Fruit fly (Drosophila melanogaster) whole organism, prepupa: ENCODE measurements around the gene g.

Source experiments
- Blimp-1 ChIP-seq: fragments of 200-800 bp; sonication (Bioruptor generic); optimal IDR thresholded peaks from 3 replicates; lab custom pipeline; 2017; ENCODE audit warnings: missing biosample characterization, missing genetic modification characterization, mild to moderate bottlenecking, moderate library complexity, missing genetic modification reagents
- CG10669 ChIP-seq: fragments of 200-800 bp; sonication (Bioruptor generic); optimal IDR thresholded peaks from 3 replicates; lab custom pipeline; 2018; ENCODE audit warnings: missing biosample characterization, mild to moderate bottlenecking, missing genetic modification characterization, moderate library complexity
- CG11294 ChIP-seq: fragments of 200-800 bp; sonication (Bioruptor generic); IDR thresholded peaks from 2 replicates; pipeline ENCODE4 v1.3.6; 2022; ENCODE audit warnings: missing biosample characterization, missing genetic modification characterization
- CG11762 ChIP-seq: fragments of 200-800 bp; sonication (Bioruptor generic); optimal IDR thresholded peaks from 3 replicates; lab custom pipeline; 2016; ENCODE audit warnings: missing biosample characterization, missing genetic modification characterization; ENCODE audit not compliant: insufficient read depth
- CG11902 ChIP-seq: fragments of 200-800 bp; sonication (Bioruptor generic); optimal IDR thresholded peaks from 3 replicates; lab custom pipeline; 2016; ENCODE audit warnings: missing biosample characterization, missing genetic modification characterization
- CG1621 ChIP-seq: fragments of 200-800 bp; sonication (Bioruptor generic); optimal IDR thresholded peaks from 3 replicates; lab custom pipeline; 2018; ENCODE audit warnings: missing biosample characterization, mild to moderate bottlenecking, missing genetic modification characterization
- CG16779 ChIP-seq: fragments of 200-800 bp; sonication (Bioruptor generic); optimal IDR thresholded peaks from 3 replicates; lab custom pipeline; 2017; ENCODE audit warnings: missing biosample characterization, mild to moderate bottlenecking, missing genetic modification characterization
- CG3032 ChIP-seq: fragments of 200-800 bp; optimal IDR thresholded peaks from 2 replicates; lab custom pipeline; 2019; ENCODE audit warnings: missing biosample characterization, mild to moderate bottlenecking, missing genetic modification characterization, moderate library complexity
- CG31627 ChIP-seq: fragments of 200-800 bp; sonication (Bioruptor generic); optimal IDR thresholded peaks from 3 replicates; lab custom pipeline; 2016; ENCODE audit warnings: missing biosample characterization, missing genetic modification characterization
- CG32006 ChIP-seq: fragments of 200-800 bp; sonication (Bioruptor generic); optimal IDR thresholded peaks from 3 replicates; lab custom pipeline; 2017; ENCODE audit warnings: missing biosample characterization, mild to moderate bottlenecking, missing genetic modification characterization
- CG34406 ChIP-seq: fragments of 200-800 bp; sonication (Bioruptor generic); optimal IDR thresholded peaks from 3 replicates; lab custom pipeline; 2016; ENCODE audit warnings: missing biosample characterization, missing genetic modification characterization
- CG3919 ChIP-seq: fragments of 200-800 bp; sonication (Bioruptor generic); optimal IDR thresholded peaks from 3 replicates; lab custom pipeline; 2016; ENCODE audit warnings: missing biosample characterization, missing genetic modification characterization
- CG4318 ChIP-seq: fragments of 200-800 bp; sonication (Bioruptor generic); optimal IDR thresholded peaks from 3 replicates; lab custom pipeline; 2017; ENCODE audit warnings: missing biosample characterization, mild to moderate bottlenecking, missing genetic modification characterization
- CG6276 ChIP-seq: fragments of 200-800 bp; sonication (Bioruptor generic); optimal IDR thresholded peaks from 2 replicates; lab custom pipeline; 2017; ENCODE audit warnings: missing biosample characterization, mild to moderate bottlenecking, missing genetic modification characterization
- CG6792 ChIP-seq: fragments of 200-800 bp; sonication (Bioruptor generic); optimal IDR thresholded peaks from 3 replicates; lab custom pipeline; 2016; ENCODE audit warnings: missing biosample characterization, missing genetic modification characterization
- CG6808 ChIP-seq: fragments of 200-800 bp; sonication (Bioruptor generic); optimal IDR thresholded peaks from 3 replicates; lab custom pipeline; 2017; ENCODE audit warnings: missing biosample characterization, missing genetic modification characterization, mild to moderate bottlenecking, moderate library complexity, missing genetic modification reagents
- CG6854 ChIP-seq: fragments of 200-800 bp; sonication (Bioruptor generic); optimal IDR thresholded peaks from 2 replicates; lab custom pipeline; 2017; ENCODE audit warnings: missing biosample characterization, mild to moderate bottlenecking, missing genetic modification characterization
- CG7368 ChIP-seq: fragments of 200-800 bp; sonication (Bioruptor generic); optimal IDR thresholded peaks from 3 replicates; lab custom pipeline; 2016; ENCODE audit warnings: missing biosample characterization, missing genetic modification characterization
- CG8119 ChIP-seq: fragments of 200-800 bp; sonication (Bioruptor generic); IDR thresholded peaks from 3 replicates; pipeline ENCODE4 v1.3.6; 2022; ENCODE audit warnings: missing biosample characterization, missing genetic modification characterization
- CG8319 ChIP-seq: fragments of 200-800 bp; sonication (Bioruptor generic); optimal IDR thresholded peaks from 3 replicates; lab custom pipeline; 2016; ENCODE audit warnings: missing biosample characterization, missing genetic modification characterization
- CG8632 ChIP-seq: fragments of 200-800 bp; sonication (Bioruptor generic); optimal IDR thresholded peaks from 3 replicates; lab custom pipeline; 2016; ENCODE audit warnings: missing biosample characterization, missing genetic modification characterization
- CG9139 ChIP-seq: fragments of 200-800 bp; sonication (Bioruptor generic); optimal IDR thresholded peaks from 3 replicates; lab custom pipeline; 2017; ENCODE audit warnings: missing biosample characterization, mild to moderate bottlenecking, missing genetic modification characterization
- Eip93F ChIP-seq: fragments of 200-800 bp; sonication (Bioruptor generic); optimal IDR thresholded peaks from 2 replicates; lab custom pipeline; 2016; ENCODE audit warnings: missing biosample characterization, mild to moderate bottlenecking, missing genetic modification characterization
- Ets21C ChIP-seq: fragments of 200-800 bp; sonication (Bioruptor generic); optimal IDR thresholded peaks from 3 replicates; lab custom pipeline; 2016; ENCODE audit warnings: missing biosample characterization, missing genetic modification characterization
- Ets96B ChIP-seq: fragments of 200-800 bp; optimal IDR thresholded peaks from 2 replicates; lab custom pipeline; 2019; ENCODE audit warnings: missing biosample characterization, mild to moderate bottlenecking, missing genetic modification characterization, moderate library complexity
- Gug ChIP-seq: fragments of 200-800 bp; sonication (Bioruptor generic); IDR thresholded peaks from 2 replicates; pipeline ENCODE4 v1.3.6; 2022; ENCODE audit warnings: missing biosample characterization, missing genetic modification characterization
- Hr38 ChIP-seq: sonication (Bioruptor generic); optimal IDR thresholded peaks from 2 replicates; lab custom pipeline; 2016; ENCODE audit warnings: missing biosample characterization, missing genetic modification characterization
- Hr39 ChIP-seq: fragments of 200-800 bp; sonication (Bioruptor generic); optimal IDR thresholded peaks from 2 replicates; lab custom pipeline; 2016; ENCODE audit warnings: missing biosample characterization, missing genetic modification characterization
- Lpt ChIP-seq: fragments of 200-800 bp; sonication (Bioruptor generic); optimal IDR thresholded peaks from 3 replicates; lab custom pipeline; 2016; ENCODE audit warnings: missing biosample characterization, missing genetic modification characterization
- Met ChIP-seq: fragments of 200-800 bp; sonication (Bioruptor generic); optimal IDR thresholded peaks from 3 replicates; lab custom pipeline; 2016; ENCODE audit warnings: missing biosample characterization, missing genetic modification characterization
- OdsH ChIP-seq: fragments of 200-800 bp; sonication (Bioruptor generic); optimal IDR thresholded peaks from 3 replicates; lab custom pipeline; 2016; ENCODE audit warnings: missing biosample characterization, missing genetic modification characterization
- Smox ChIP-seq: fragments of 200-800 bp; sonication (Bioruptor generic); optimal IDR thresholded peaks from 3 replicates; lab custom pipeline; 2016; ENCODE audit warnings: missing biosample characterization, missing genetic modification characterization
- Sox102F ChIP-seq: fragments of 200-800 bp; sonication (Bioruptor generic); optimal IDR thresholded peaks from 2 replicates; lab custom pipeline; 2016; ENCODE audit warnings: missing biosample characterization, mild to moderate bottlenecking, missing genetic modification characterization
- Sox15 ChIP-seq: fragments of 200-800 bp; sonication (Bioruptor generic); optimal IDR thresholded peaks from 3 replicates; lab custom pipeline; 2016; ENCODE audit warnings: missing biosample characterization, missing genetic modification characterization
- achi ChIP-seq: fragments of 200-800 bp; sonication (Bioruptor generic); optimal IDR thresholded peaks from 3 replicates; lab custom pipeline; 2016; ENCODE audit warnings: missing biosample characterization, missing genetic modification characterization
- acj6 ChIP-seq: fragments of 200-800 bp; sonication (Bioruptor generic); optimal IDR thresholded peaks from 3 replicates; lab custom pipeline; 2016; ENCODE audit warnings: missing biosample characterization, missing genetic modification characterization
- cyc ChIP-seq: fragments of 200-800 bp; sonication (Bioruptor generic); optimal IDR thresholded peaks from 3 replicates; lab custom pipeline; 2016; ENCODE audit warnings: missing biosample characterization, missing genetic modification characterization
- dac ChIP-seq: fragments of 200-800 bp; sonication (Bioruptor generic); optimal IDR thresholded peaks from 2 replicates; lab custom pipeline; 2017; ENCODE audit warnings: missing biosample characterization, mild to moderate bottlenecking, missing genetic modification characterization
- dsx ChIP-seq: fragments of 200-800 bp; optimal IDR thresholded peaks from 3 replicates; lab custom pipeline; 2019; ENCODE audit warnings: missing biosample characterization, mild to moderate bottlenecking, missing genetic modification characterization, moderate library complexity; ENCODE audit not compliant: poor library complexity, severe bottlenecking
- esn ChIP-seq: fragments of 200-800 bp; sonication (Bioruptor generic); optimal IDR thresholded peaks from 2 replicates; lab custom pipeline; 2016; ENCODE audit warnings: missing biosample characterization, mild to moderate bottlenecking, missing genetic modification characterization, moderate library complexity
- fd59A ChIP-seq: fragments of 200-800 bp; sonication (Bioruptor generic); optimal IDR thresholded peaks from 2 replicates; lab custom pipeline; 2017; ENCODE audit warnings: missing biosample characterization, mild to moderate bottlenecking, missing genetic modification characterization, missing genetic modification reagents
- fd85E ChIP-seq: fragments of 200-800 bp; sonication (Bioruptor generic); optimal IDR thresholded peaks from 3 replicates; lab custom pipeline; 2016; ENCODE audit warnings: missing biosample characterization, missing genetic modification characterization
- fkh ChIP-seq: fragments of 200-800 bp; sonication (Bioruptor generic); optimal IDR thresholded peaks from 3 replicates; lab custom pipeline; 2017; ENCODE audit warnings: missing biosample characterization, mild to moderate bottlenecking, missing genetic modification characterization, moderate library complexity
- net ChIP-seq: fragments of 200-800 bp; sonication (Bioruptor generic); optimal IDR thresholded peaks from 3 replicates; lab custom pipeline; 2016; ENCODE audit warnings: missing biosample characterization, missing genetic modification characterization
- pdm3 ChIP-seq: fragments of 200-800 bp; sonication (Bioruptor generic); optimal IDR thresholded peaks from 3 replicates; lab custom pipeline; 2016; ENCODE audit warnings: missing biosample characterization, missing genetic modification characterization
- salr ChIP-seq, 2 experiments: fragments of 200-800 bp; sonication (Bioruptor generic); optimal IDR thresholded peaks; 3 replicates each; lab custom pipeline; 2016 to 2018; ENCODE audit warnings: missing biosample characterization in 2 of 2, missing genetic modification characterization in 2 of 2, mild to moderate bottlenecking in 1 of 2
- spab ChIP-seq: fragments of 200-800 bp; sonication (Bioruptor generic); optimal IDR thresholded peaks from 2 replicates; lab custom pipeline; 2017; ENCODE audit warnings: missing biosample characterization, mild to moderate bottlenecking, missing genetic modification characterization, missing genetic modification reagents
- ss ChIP-seq, 2 experiments: fragments of 200-800 bp; sonication (Bioruptor generic); optimal IDR thresholded peaks; 2 replicates in 1 of 2; 3 replicates in 1 of 2; lab custom pipeline; 2017 to 2018; ENCODE audit warnings: mild to moderate bottlenecking in 2 of 2, missing biosample characterization in 2 of 2, missing genetic modification characterization in 2 of 2, moderate library complexity in 1 of 2
- svp ChIP-seq: fragments of 200-800 bp; sonication (Bioruptor generic); peaks from one replicate; lab custom pipeline; 2016; ENCODE audit warnings: missing biosample characterization, missing genetic modification characterization
- vri ChIP-seq: fragments of 200-800 bp; sonication (Bioruptor generic); optimal IDR thresholded peaks from 3 replicates; lab custom pipeline; 2016; ENCODE audit warnings: missing biosample characterization, mild to moderate bottlenecking, missing genetic modification characterization

Gene g

DNA sequence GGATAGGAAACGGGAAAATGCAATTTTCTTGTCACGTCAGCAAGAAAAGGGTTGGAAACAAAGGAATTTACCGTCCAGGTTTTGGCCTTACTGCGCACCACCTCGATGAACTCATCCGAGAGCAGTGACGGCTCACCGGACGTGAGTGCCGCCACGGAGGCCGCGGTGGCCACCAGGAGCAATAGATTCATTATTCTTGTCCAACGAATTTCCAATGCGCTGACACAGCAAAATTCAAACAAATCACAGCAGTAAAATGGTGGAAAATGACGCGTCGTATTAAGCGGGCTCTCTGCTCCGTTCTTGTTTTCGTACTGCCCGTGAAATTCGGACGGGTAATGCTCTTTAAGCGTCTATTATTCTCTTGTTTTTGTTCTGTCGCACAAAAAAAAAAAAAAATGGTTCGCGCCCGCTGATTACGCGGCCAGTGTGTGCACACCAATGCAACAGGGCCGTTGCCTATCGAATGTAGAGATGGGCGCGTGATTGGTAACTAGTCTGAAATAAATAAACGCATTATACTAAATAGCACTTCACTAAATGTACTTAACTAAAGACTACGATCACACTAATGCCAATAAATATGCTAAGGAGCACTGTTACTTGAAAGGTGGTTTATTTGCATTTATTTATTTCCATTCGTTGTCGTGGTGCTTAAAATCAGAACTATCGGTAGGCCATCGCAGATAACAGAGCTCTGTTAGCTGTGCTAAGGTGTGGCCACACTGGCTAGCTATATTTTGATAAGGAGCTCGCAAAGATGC is 45.8 kb upstream of the g start, which contains the start of the genes CtsB and amrt:
TSS of gene CtsB (minus strand) at position 432 of the 764 bp plus-strand sequence.
TSS of gene amrt (plus strand) at position 721 of the 764 bp plus-strand sequence.
- TF ChIP-seq Ets96B, result peak; percentile 37
- TF ChIP-seq fd85E (GFP tag; lab: Kevin White, UChicago), result no peak
- peak; percentile 72 for TF ChIP-seq pdm3 (GFP tag; lab: Kevin White, UChicago)
- peak; percentile 59 for TF ChIP-seq esn (GFP tag; lab: Kevin White, UChicago)
- TF ChIP-seq svp (GFP tag; lab: Kevin White, UChicago), result no peak
- peak; percentile 64 for TF ChIP-seq Hr39 (GFP tag; lab: Kevin White, UChicago)
- TF ChIP-seq CG8119 (GFP tag; lab: Robert Waterston, UW), result no peak; the same call in 2 of the 3 replicates
- TF ChIP-seq CG11762, result peak; percentile 53
- peak; percentile 64 for TF ChIP-seq Smox (GFP tag; lab: Kevin White, UChicago)
- peak; percentile 46 for TF ChIP-seq Sox102F
- TF ChIP-seq Ets21C (GFP tag; lab: Kevin White, UChicago), result peak; percentile 51
- peak; percentile 62 for TF ChIP-seq CG9139 (GFP tag; lab: Kevin White, UChicago)
- no peak for TF ChIP-seq CG11902 (GFP tag; lab: Kevin White, UChicago)
- TF ChIP-seq CG6276 (GFP tag; lab: Kevin White, UChicago), result peak; percentile 70
- TF ChIP-seq CG3032 (tag; lab: Kevin White, UChicago), result peak; percentile 55
- peak; percentile 58 for TF ChIP-seq CG34406 (GFP tag; lab: Kevin White, UChicago)
- TF ChIP-seq dac, result peak; percentile 28
- TF ChIP-seq Blimp-1, result peak; percentile 36
- no peak for TF ChIP-seq CG6854 (GFP tag; lab: Kevin White, UChicago)
- TF ChIP-seq ss (GFP tag; optimal IDR thresholded peaks at IDR 0.05; lab: Kevin White, UChicago), result peak; percentile 60 to 78
- TF ChIP-seq fd59A (GFP tag; lab: Kevin White, UChicago), result peak; percentile 3
- TF ChIP-seq CG8319, result peak; percentile 7
- TF ChIP-seq CG3919 (GFP tag; lab: Kevin White, UChicago), result peak; percentile 59
- peak; percentile 48 for TF ChIP-seq spab
- peak; percentile 32 for TF ChIP-seq Lpt (GFP tag; lab: Kevin White, UChicago)
- TF ChIP-seq achi, result peak; percentile 38
- no peak; the same call in 1 of the 2 replicates for TF ChIP-seq CG11294 (GFP tag; lab: Robert Waterston, UW)
- TF ChIP-seq acj6 (GFP tag; lab: Kevin White, UChicago), result peak; percentile 57
- peak; percentile 43 for TF ChIP-seq vri (GFP tag; lab: Kevin White, UChicago)
- no peak for TF ChIP-seq Hr38
- TF ChIP-seq Eip93F (GFP tag; lab: Kevin White, UChicago), result no peak
- TF ChIP-seq Sox15 (GFP tag; lab: Kevin White, UChicago), result peak; percentile 36
- peak; percentile 12 for TF ChIP-seq CG8632 (GFP tag; lab: Kevin White, UChicago)
- peak; percentile 52 for TF ChIP-seq CG16779 (tag; lab: Kevin White, UChicago)
- TF ChIP-seq CG4318 (GFP tag; lab: Kevin White, UChicago), result no peak
- TF ChIP-seq Met, result peak; percentile 62
- peak; percentile 31 for TF ChIP-seq fkh (GFP tag; lab: Kevin White, UChicago)
- TF ChIP-seq CG6808 (GFP tag; lab: Kevin White, UChicago), result peak; percentile 70
- peak in 1 of 2 experiments; percentile 66 for TF ChIP-seq salr (GFP tag; optimal IDR thresholded peaks at IDR 0.05; lab: Kevin White, UChicago)
- TF ChIP-seq CG10669 (GFP tag; lab: Kevin White, UChicago), result peak; percentile 50
- TF ChIP-seq CG1621 (tag; lab: Kevin White, UChicago), result peak; percentile 26
- peak; percentile 64 for TF ChIP-seq CG32006
- TF ChIP-seq net, result peak; percentile 77
- peak; percentile 63 for TF ChIP-seq CG31627 (GFP tag; lab: Kevin White, UChicago)
- peak; percentile 53 for TF ChIP-seq cyc (GFP tag; lab: Kevin White, UChicago)
- peak; percentile 43 for TF ChIP-seq CG6792 (GFP tag; lab: Kevin White, UChicago)
- TF ChIP-seq dsx (GFP tag; lab: Kevin White, UChicago), result peak; percentile 17
- peak; percentile 58 for TF ChIP-seq Gug
- peak; percentile 66 for TF ChIP-seq OdsH (GFP tag; lab: Kevin White, UChicago)
- TF ChIP-seq CG7368 (GFP tag; lab: Kevin White, UChicago), result peak; percentile 31
